Worm (Caenorhabditis elegans) whole organism, L2 larva: ENCODE data around the gene nas-21.

Source experiments
- C34F6.9 ChIP-seq: fragments of 150-350 bp; optimal IDR thresholded peaks from 2 replicates; lab custom pipeline; 2014; ENCODE audit warnings: missing biosample characterization, missing genetic modification characterization
- F13H6.1 ChIP-seq: sonication (generic microtip); optimal IDR thresholded peaks from 2 replicates; lab custom pipeline; 2016; ENCODE audit warnings: missing genetic modification characterization, missing compliant biosample characterization
- R02D3.7 ChIP-seq: fragments of 150-350 bp; optimal IDR thresholded peaks from 2 replicates; lab custom pipeline; 2014; ENCODE audit warnings: missing biosample characterization, missing genetic modification characterization
- Y55F3AM.14 ChIP-seq: fragments of 200-800 bp; sonication (Bioruptor generic); optimal IDR thresholded peaks from 2 replicates; lab custom pipeline; 2018; ENCODE audit warnings: mild to moderate bottlenecking, missing genetic modification characterization, missing compliant biosample characterization
- ZK546.5 ChIP-seq: sonication (generic microtip); optimal IDR thresholded peaks from 2 replicates; lab custom pipeline; 2017; ENCODE audit warnings: missing biosample characterization, missing genetic modification characterization
- alr-1 ChIP-seq: fragments of 150-350 bp; optimal IDR thresholded peaks from 2 replicates; lab custom pipeline; 2014; ENCODE audit warnings: missing biosample characterization, missing genetic modification characterization
- aly-2 ChIP-seq: fragments of 150-350 bp; optimal IDR thresholded peaks from 2 replicates; lab custom pipeline; 2014; ENCODE audit warnings: missing biosample characterization, missing genetic modification characterization
- ama-1 ChIP-seq: fragments of 150-350 bp; optimal IDR thresholded peaks from 2 replicates; lab custom pipeline; 2018; ENCODE audit warnings: inconsistent platforms
- blmp-1 ChIP-seq: sonication (generic microtip); optimal IDR thresholded peaks from 2 replicates; lab custom pipeline; 2017; ENCODE audit warnings: missing genetic modification characterization, mild to moderate bottlenecking, missing compliant biosample characterization, antibody characterized with exemption, moderate library complexity; ENCODE audit not compliant: insufficient read depth
- ceh-16 ChIP-seq: fragments of 150-350 bp; optimal IDR thresholded peaks from 2 replicates; lab custom pipeline; 2014; ENCODE audit warnings: missing biosample characterization, missing genetic modification characterization
- ceh-82 ChIP-seq: fragments of 150-350 bp; optimal IDR thresholded peaks from 2 replicates; lab custom pipeline; 2014; ENCODE audit warnings: missing biosample characterization, missing genetic modification characterization
- crh-2 ChIP-seq: sonication (generic microtip); optimal IDR thresholded peaks from 2 replicates; lab custom pipeline; 2017; ENCODE audit warnings: missing biosample characterization, missing genetic modification characterization
- dmd-4 ChIP-seq: sonication (generic microtip); optimal IDR thresholded peaks from 2 replicates; lab custom pipeline; 2017; ENCODE audit warnings: missing biosample characterization, missing genetic modification characterization
- egl-27 ChIP-seq: sonication (generic microtip); optimal IDR thresholded peaks from 3 replicates; lab custom pipeline; 2017; ENCODE audit warnings: missing biosample characterization, missing genetic modification reagents, missing genetic modification characterization
- elt-1 ChIP-seq: fragments of 150-350 bp; optimal IDR thresholded peaks from 2 replicates; lab custom pipeline; 2014; ENCODE audit warnings: missing biosample characterization, missing genetic modification characterization
- elt-3 ChIP-seq: sonication (generic microtip); optimal IDR thresholded peaks from 2 replicates; lab custom pipeline; 2017; ENCODE audit warnings: missing biosample characterization, missing genetic modification characterization
- fos-1 ChIP-seq: fragments of 150-350 bp; optimal IDR thresholded peaks from 2 replicates; lab custom pipeline; 2014; ENCODE audit warnings: missing biosample characterization, missing genetic modification characterization
- gmeb-1 ChIP-seq: fragments of 150-350 bp; optimal IDR thresholded peaks from 2 replicates; lab custom pipeline; 2014; ENCODE audit warnings: missing biosample characterization, missing genetic modification characterization
- lin-11 ChIP-seq: fragments of 150-350 bp; sonication (generic microtip); optimal IDR thresholded peaks from 2 replicates; lab custom pipeline; 2014; ENCODE audit warnings: missing biosample characterization, missing genetic modification characterization, inconsistent platforms, mixed read lengths
- lin-13 ChIP-seq: fragments of 150-350 bp; optimal IDR thresholded peaks from 2 replicates; lab custom pipeline; 2014; ENCODE audit warnings: missing biosample characterization, missing genetic modification reagents, missing genetic modification characterization
- lin-39 ChIP-seq: fragments of 150-350 bp; optimal IDR thresholded peaks from 2 replicates; lab custom pipeline; 2014; ENCODE audit warnings: missing biosample characterization, missing genetic modification reagents, missing genetic modification characterization
- lsy-2 ChIP-seq, 2 experiments: fragments of 150-350 bp in 1 of 2; sonication (generic microtip) in 1 of 2; optimal IDR thresholded peaks; 2 replicates each; lab custom pipeline; 2014 to 2017; ENCODE audit warnings: missing biosample characterization in 2 of 2, missing genetic modification characterization in 2 of 2
- mbf-1 ChIP-seq: sonication (generic microtip); optimal IDR thresholded peaks from 2 replicates; lab custom pipeline; 2017; ENCODE audit warnings: missing biosample characterization, missing genetic modification characterization
- mdl-1 ChIP-seq, 2 experiments: fragments of 150-350 bp in 1 of 2; sonication (generic microtip) in 1 of 2; optimal IDR thresholded peaks; 2 replicates each; lab custom pipeline; 2017; ENCODE audit warnings: missing biosample characterization in 2 of 2, missing genetic modification characterization in 2 of 2
- nhr-10 ChIP-seq: sonication (generic microtip); optimal IDR thresholded peaks from 2 replicates; lab custom pipeline; 2017; ENCODE audit warnings: missing biosample characterization, missing genetic modification characterization
- nhr-11 ChIP-seq: fragments of 150-350 bp; optimal IDR thresholded peaks from 2 replicates; lab custom pipeline; 2014; ENCODE audit warnings: missing biosample characterization, missing genetic modification characterization
- nhr-12 ChIP-seq: fragments of 150-350 bp; optimal IDR thresholded peaks from 2 replicates; lab custom pipeline; 2014; ENCODE audit warnings: missing biosample characterization, missing genetic modification characterization
- nhr-23 ChIP-seq: fragments of 150-350 bp; optimal IDR thresholded peaks from 2 replicates; lab custom pipeline; 2014; ENCODE audit warnings: missing biosample characterization, missing genetic modification reagents, missing genetic modification characterization
- nhr-237 ChIP-seq: fragments of 150-350 bp; optimal IDR thresholded peaks from 2 replicates; lab custom pipeline; 2014; ENCODE audit warnings: missing biosample characterization, missing genetic modification characterization
- nhr-25 ChIP-seq: fragments of 150-350 bp; sonication (generic microtip); optimal IDR thresholded peaks from 3 replicates; lab custom pipeline; 2014; ENCODE audit warnings: missing biosample characterization, missing genetic modification characterization
- nhr-6 ChIP-seq: fragments of 150-350 bp; optimal IDR thresholded peaks from 2 replicates; lab custom pipeline; 2014; ENCODE audit warnings: missing biosample characterization, missing genetic modification characterization
- nhr-77 ChIP-seq: fragments of 150-350 bp; optimal IDR thresholded peaks from 2 replicates; lab custom pipeline; 2014; ENCODE audit warnings: missing biosample characterization, missing genetic modification characterization
- peb-1 ChIP-seq: fragments of 150-350 bp; optimal IDR thresholded peaks from 2 replicates; lab custom pipeline; 2014; ENCODE audit warnings: missing biosample characterization, missing genetic modification characterization
- sem-4 ChIP-seq: fragments of 150-350 bp; optimal IDR thresholded peaks from 2 replicates; lab custom pipeline; 2014; ENCODE audit warnings: missing biosample characterization, missing genetic modification reagents, missing genetic modification characterization
- skn-1 ChIP-seq: sonication (generic microtip); optimal IDR thresholded peaks from 2 replicates; lab custom pipeline; 2017; ENCODE audit warnings: missing biosample characterization, missing genetic modification characterization
- sma-3 ChIP-seq: sonication (generic microtip); optimal IDR thresholded peaks from 2 replicates; lab custom pipeline; 2016; ENCODE audit warnings: missing genetic modification reagents, missing genetic modification characterization, missing compliant biosample characterization
- sma-9 ChIP-seq, 2 experiments: fragments of 150-350 bp in 1 of 2; sonication (generic microtip) in 1 of 2; optimal IDR thresholded peaks; 2 replicates each; lab custom pipeline; 2014 to 2016; ENCODE audit warnings: missing genetic modification characterization in 2 of 2, mild to moderate bottlenecking in 1 of 2, missing biosample characterization in 1 of 2, missing compliant biosample characterization in 1 of 2, missing genetic modification reagents in 1 of 2, moderate library complexity in 1 of 2
- snpc-4 ChIP-seq: fragments of 150-350 bp; optimal IDR thresholded peaks from 2 replicates; lab custom pipeline; 2014; ENCODE audit warnings: missing biosample characterization, missing genetic modification characterization
- unc-39 ChIP-seq: fragments of 150-350 bp; optimal IDR thresholded peaks from 2 replicates; lab custom pipeline; 2014; ENCODE audit warnings: missing biosample characterization, missing genetic modification characterization
- unc-55 ChIP-seq: fragments of 150-350 bp; sonication (generic microtip); optimal IDR thresholded peaks from 3 replicates; lab custom pipeline; 2014; ENCODE audit warnings: missing biosample characterization, missing genetic modification reagents, missing genetic modification characterization
- unc-62 ChIP-seq: fragments of 150-350 bp; optimal IDR thresholded peaks from 2 replicates; lab custom pipeline; 2014; ENCODE audit warnings: missing biosample characterization, missing genetic modification reagents, missing genetic modification characterization
- zag-1 ChIP-seq: fragments of 150-350 bp; optimal IDR thresholded peaks from 2 replicates; lab custom pipeline; 2014; ENCODE audit warnings: missing biosample characterization, missing genetic modification characterization
- ztf-1 ChIP-seq: fragments of 200-800 bp; sonication (Bioruptor generic); conservative IDR thresholded peaks from 2 replicates; pipeline ENCODE4 v1.3.6; 2022; ENCODE audit warnings: missing genetic modification characterization, missing compliant biosample characterization
- ztf-4 ChIP-seq: fragments of 150-350 bp; optimal IDR thresholded peaks from 2 replicates; lab custom pipeline; 2014; ENCODE audit warnings: missing biosample characterization, missing genetic modification characterization

Gene nas-21

ce11 chrV:11517789-11518188, 45.4 kb downstream of the nas-21 start, which contains the start of gene C55A6.4:
Gene C55A6.4, minus strand, starts transcription at chrV:11517889.
- no peak for TF ChIP-seq skn-1 (tag; lab: Kevin White, UChicago)
- no peak for TF ChIP-seq lin-11 (tag; lab: Kevin White, UChicago)
- TF ChIP-seq nhr-23 (tag; lab: Kevin White, UChicago) = no peak
- TF ChIP-seq unc-55 (GFP tag; lab: Kevin White, UChicago) = no peak
- TF ChIP-seq ztf-1 (GFP tag; lab: Robert Waterston, UW) = no peak
- no peak for TF ChIP-seq nhr-237 (tag; lab: Kevin White, UChicago)
- no peak for TF ChIP-seq unc-62
- no peak for TF ChIP-seq F13H6.1 (tag; lab: Kevin White, UChicago)
- TF ChIP-seq nhr-25 (tag; lab: Kevin White, UChicago) = no peak
- TF ChIP-seq ceh-16 = no peak
- no peak for TF ChIP-seq snpc-4 (tag; lab: Kevin White, UChicago)
- TF ChIP-seq egl-27 (tag; lab: Kevin White, UChicago) = no peak
- no peak for TF ChIP-seq alr-1 (tag; lab: Kevin White, UChicago)
- no peak for TF ChIP-seq fos-1 (tag; lab: Kevin White, UChicago)
- TF ChIP-seq sma-9 (GFP tag; optimal IDR thresholded peaks at IDR 0.05; lab: Kevin White, UChicago) = no peak
- no peak for TF ChIP-seq sma-9 (tag; optimal IDR thresholded peaks at IDR 0.05; lab: Kevin White, UChicago)
- no peak for TF ChIP-seq elt-1 (tag; lab: Kevin White, UChicago)
- TF ChIP-seq ceh-82 = no peak
- TF ChIP-seq R02D3.7 = no peak
- TF ChIP-seq nhr-77 (tag; lab: Kevin White, UChicago) = no peak
- no peak for TF ChIP-seq ztf-4 (tag; lab: Kevin White, UChicago)

- TF ChIP-seq aly-2 (no peak), egl-27 (tag; lab: Kevin White, UChicago) (no peak), unc-55 (GFP tag; lab: Kevin White, UChicago) (no peak), gmeb-1 (tag; lab: Kevin White, UChicago) (no peak), peb-1 (tag; lab: Kevin White, UChicago) (no peak), ztf-4 (tag; lab: Kevin White, UChicago) (no peak), mdl-1 (tag; optimal IDR thresholded peaks at IDR 0.05; lab: Kevin White, UChicago) (no peak), ama-1 (lab: Kevin White, UChicago) (no peak), sma-9 (GFP tag; optimal IDR thresholded peaks at IDR 0.05; lab: Kevin White, UChicago) (no peak), sma-9 (tag; optimal IDR thresholded peaks at IDR 0.05; lab: Kevin White, UChicago) (no peak), ceh-82 (no peak), lsy-2 (tag; optimal IDR thresholded peaks at IDR 0.05; lab: Kevin White, UChicago) (no peak), nhr-23 (tag; lab: Kevin White, UChicago) (no peak), sma-3 (GFP tag; lab: Kevin White, UChicago) (no peak), zag-1 (tag; lab: Kevin White, UChicago) (no peak), lin-13 (no peak), C34F6.9 (tag; lab: Kevin White, UChicago) (no peak), nhr-11 (no peak), elt-3 (tag; lab: Kevin White, UChicago) (no peak), unc-39 (tag; lab: Kevin White, UChicago) (no peak), alr-1 (tag; lab: Kevin White, UChicago) (no peak)
Observed at ce11 chrV:11520215-11520614, 47.9 kb downstream of the nas-21 start, which contains the start of the genes C55A6.11 and C55A6.7. Gene C55A6.11, plus strand, starts transcription at chrV:11520515. Gene C55A6.7, minus strand, starts transcription at chrV:11520530.

ce11 chrV:11521448-11521847, 49.1 kb downstream of the nas-21 start, which contains the start of gene pafo-1:
Gene pafo-1, plus strand, starts transcription at chrV:11521703.
- TF ChIP-seq nhr-12 = peak; percentile 5
- no peak for TF ChIP-seq ceh-16
- TF ChIP-seq unc-39 (tag; lab: Kevin White, UChicago) = no peak
- peak; percentile 95 for TF ChIP-seq sma-9 (GFP tag; optimal IDR thresholded peaks at IDR 0.05; lab: Kevin White, UChicago)
- no peak for TF ChIP-seq sma-9 (tag; optimal IDR thresholded peaks at IDR 0.05; lab: Kevin White, UChicago)
- TF ChIP-seq snpc-4 (tag; lab: Kevin White, UChicago) = peak; percentile 55
- TF ChIP-seq unc-55 (GFP tag; lab: Kevin White, UChicago) = peak; percentile 92
- peak; percentile 46 for TF ChIP-seq Y55F3AM.14
- peak; percentile 58 for TF ChIP-seq R02D3.7
- TF ChIP-seq zag-1 (tag; lab: Kevin White, UChicago) = peak; percentile 58
- TF ChIP-seq fos-1 (tag; lab: Kevin White, UChicago) = peak; percentile 52
- peak; percentile 59 for TF ChIP-seq nhr-237 (tag; lab: Kevin White, UChicago)
- TF ChIP-seq lin-11 (tag; lab: Kevin White, UChicago) = peak; percentile 79
- TF ChIP-seq egl-27 (tag; lab: Kevin White, UChicago) = peak; percentile 81
- no peak for TF ChIP-seq nhr-23 (tag; lab: Kevin White, UChicago)
- TF ChIP-seq lin-39 (tag; lab: Kevin White, UChicago) = no peak
- TF ChIP-seq nhr-11 = no peak
- TF ChIP-seq sem-4 = peak; percentile 63
- TF ChIP-seq ceh-82 = no peak
- TF ChIP-seq ZK546.5 (tag; lab: Kevin White, UChicago) = no peak
- TF ChIP-seq gmeb-1 (tag; lab: Kevin White, UChicago) = peak; percentile 99
- peak; percentile 37 for TF ChIP-seq ztf-4 (tag; lab: Kevin White, UChicago)
- peak; percentile 41 for TF ChIP-seq blmp-1 (tag; lab: Kevin White, UChicago)
- peak; percentile 74 for TF ChIP-seq crh-2 (tag; lab: Kevin White, UChicago)
- no peak for TF ChIP-seq elt-1 (tag; lab: Kevin White, UChicago)
- peak; percentile 86 for TF ChIP-seq F13H6.1 (tag; lab: Kevin White, UChicago)
- TF ChIP-seq nhr-6 (tag; lab: Kevin White, UChicago) = peak; percentile 49
- peak in 1 of 2 experiments; percentile 60 for TF ChIP-seq mdl-1 (tag; optimal IDR thresholded peaks at IDR 0.05; lab: Kevin White, UChicago)
- no peak for TF ChIP-seq mbf-1 (tag; lab: Kevin White, UChicago)
- TF ChIP-seq ztf-1 (GFP tag; lab: Robert Waterston, UW) = no peak
- peak; percentile 91 for TF ChIP-seq C34F6.9 (tag; lab: Kevin White, UChicago)
- peak; percentile 36 for TF ChIP-seq nhr-10 (tag; lab: Kevin White, UChicago)
- TF ChIP-seq lsy-2 (tag; optimal IDR thresholded peaks at IDR 0.05; lab: Kevin White, UChicago) = peak; percentile 87 to 93
- TF ChIP-seq aly-2 = no peak
- TF ChIP-seq nhr-77 (tag; lab: Kevin White, UChicago) = peak; percentile 62
- no peak for TF ChIP-seq dmd-4
- peak; percentile 91 for TF ChIP-seq nhr-25 (tag; lab: Kevin White, UChicago)
